Fruit fly (Drosophila melanogaster): ENCODE data around the gene tara.

The tara gene

dm6 chr3R:16207074-16207609, 18.3 kb upstream of the tara start:
- TF ChIP-seq CG17801 (GFP tag; optimal IDR thresholded peaks at IDR 0.05; ENCODE audit: partially characterized antibody) = peak; percentile 10

dm6 chr3R:16208106-16208780, 17.2 kb upstream of the tara start:
- TF ChIP-seq CG17801 (GFP tag; optimal IDR thresholded peaks at IDR 0.05; ENCODE audit: partially characterized antibody) = peak; percentile 32

dm6 chr3R:16208924-16209713, 16.3 kb upstream of the tara start:
- no peak for TF ChIP-seq CG17801 (GFP tag; optimal IDR thresholded peaks at IDR 0.05; ENCODE audit: partially characterized antibody)

- no peak for TF ChIP-seq CG17801 (GFP tag; optimal IDR thresholded peaks at IDR 0.05; ENCODE audit: partially characterized antibody)
Observed at dm6 chr3R:16209714-16210553, 15.5 kb upstream of the tara start.

dm6 chr3R:16210808-16211578, 14.5 kb upstream of the tara start:
- TF ChIP-seq CG17801 (GFP tag; optimal IDR thresholded peaks at IDR 0.05; ENCODE audit: partially characterized antibody) = no peak

- TF ChIP-seq CG17801 (GFP tag; optimal IDR thresholded peaks at IDR 0.05; ENCODE audit: partially characterized antibody) = no peak
Observed at dm6 chr3R:16211883-16212540, 13.4 kb upstream of the tara start.

dm6 chr3R:16212859-16213708, 12.4 kb upstream of the tara start:
- TF ChIP-seq CG17801 (GFP tag; optimal IDR thresholded peaks at IDR 0.05; ENCODE audit: partially characterized antibody) = no peak

dm6 chr3R:16213792-16214473, 11.5 kb upstream of the tara start:
- TF ChIP-seq CG17801 (GFP tag; optimal IDR thresholded peaks at IDR 0.05; ENCODE audit: partially characterized antibody) = no peak

- no peak for TF ChIP-seq CG17801 (GFP tag; optimal IDR thresholded peaks at IDR 0.05; ENCODE audit: partially characterized antibody)
Observed at dm6 chr3R:16214474-16215318, 10.8 kb upstream of the tara start.

- no peak for TF ChIP-seq CG17801 (GFP tag; optimal IDR thresholded peaks at IDR 0.05; ENCODE audit: partially characterized antibody)
Observed at dm6 chr3R:16215319-16215701, 10.1 kb upstream of the tara start.

dm6 chr3R:16217368-16217767, 8.1 kb upstream of the tara start:
- TF ChIP-seq CG17801 (GFP tag; optimal IDR thresholded peaks at IDR 0.05; ENCODE audit: partially characterized antibody) = no peak

Data from ovary, adult (tissue).